Fruit fly (Drosophila melanogaster): ENCODE results near the gene LysE.

DNA sequence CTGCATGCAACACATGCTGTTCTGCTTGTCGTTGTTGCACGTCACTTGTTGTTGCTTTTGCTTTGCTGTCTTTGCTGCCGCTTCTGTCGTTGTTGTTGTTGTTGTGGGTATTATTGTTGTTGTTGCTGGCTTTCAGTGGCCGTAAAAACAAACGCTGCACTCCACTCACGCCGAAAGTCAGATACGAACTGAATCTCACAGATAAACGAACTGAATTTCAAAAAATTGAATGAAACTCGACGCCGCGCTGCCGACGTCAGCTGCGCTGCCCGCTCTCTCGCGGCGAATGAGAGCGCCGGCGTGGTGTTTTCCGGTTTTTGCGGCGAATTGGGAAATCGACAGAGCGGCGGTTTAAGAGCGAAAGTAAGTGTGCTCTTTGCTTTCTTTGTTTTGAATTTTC, 35.5 kb upstream of the LysE start, which contains the start of gene bab2:
- TF ChIP-seq rn (GFP tag; IDR thresholded peaks at IDR 0.05): no peak
- TF ChIP-seq CG12605 (GFP tag; IDR thresholded peaks at IDR 0.05): peak; percentile 44
- no peak for TF ChIP-seq CG17806 (tag; optimal IDR thresholded peaks at IDR 0.05)
- no peak for TF ChIP-seq CG34367 (tag; optimal IDR thresholded peaks at IDR 0.05)
- TF ChIP-seq CG9948 (tag; optimal IDR thresholded peaks at IDR 0.05): no peak
- no peak for TF ChIP-seq CG8159 (tag; optimal IDR thresholded peaks at IDR 0.05)
- TF ChIP-seq CG4496 (GFP tag; IDR thresholded peaks at IDR 0.05): peak; percentile 8; the same call in 1 of the 3 replicates
- no peak for TF ChIP-seq CG15710 (tag; optimal IDR thresholded peaks at IDR 0.05)
- no peak for TF ChIP-seq Pif1B (GFP tag; optimal IDR thresholded peaks at IDR 0.05)
- TF ChIP-seq CG14655 (GFP tag; optimal IDR thresholded peaks at IDR 0.05): no peak
